Worm (Caenorhabditis elegans) whole organism, L4/young adult: ENCODE data around the gene F53A9.7.

Source experiments
- W03F9.2 ChIP-seq: fragments of 150-350 bp; optimal IDR thresholded peaks from 2 replicates; lab custom pipeline; 2014; ENCODE audit warnings: missing biosample characterization, missing genetic modification characterization
- dao-5 ChIP-seq: sonication (generic microtip); optimal IDR thresholded peaks from 2 replicates; lab custom pipeline; 2016; ENCODE audit warnings: missing genotype, missing genetic modification characterization, moderate library complexity, missing compliant biosample characterization
- him-1 ChIP-seq: sonication (generic microtip); optimal IDR thresholded peaks from 2 replicates; lab custom pipeline; 2016; ENCODE audit warnings: missing genotype, missing genetic modification reagents, missing genetic modification characterization, missing compliant biosample characterization

ce11 chrX:8719888-8720287, 3.2 kb upstream of the F53A9.7 start:
- TF ChIP-seq W03F9.2 (tag; lab: Kevin White, UChicago) = no peak
- no peak for TF ChIP-seq him-1 (tag; lab: Kevin White, UChicago)
- no peak for TF ChIP-seq dao-5 (tag; lab: Kevin White, UChicago)
